Fruit fly (Drosophila melanogaster): Measurements from ENCODE around the gene mRpL46.

dm6 chr3L:1730160-1730595 lies 47.1 kb upstream of the mRpL46 start:
- TF ChIP-seq CG8478 (optimal IDR thresholded peaks at IDR 0.05): no peak
- no peak for TF ChIP-seq pan (optimal IDR thresholded peaks at IDR 0.05)
- no peak for TF ChIP-seq usp (GFP tag; optimal IDR thresholded peaks at IDR 0.05)
- no peak for TF ChIP-seq EcR (GFP tag; optimal IDR thresholded peaks at IDR 0.05)
- TF ChIP-seq psq (optimal IDR thresholded peaks at IDR 0.05): no peak

Measured in whole organism.